Worm (Caenorhabditis elegans): ENCODE data around the gene chca-1.

DNA sequence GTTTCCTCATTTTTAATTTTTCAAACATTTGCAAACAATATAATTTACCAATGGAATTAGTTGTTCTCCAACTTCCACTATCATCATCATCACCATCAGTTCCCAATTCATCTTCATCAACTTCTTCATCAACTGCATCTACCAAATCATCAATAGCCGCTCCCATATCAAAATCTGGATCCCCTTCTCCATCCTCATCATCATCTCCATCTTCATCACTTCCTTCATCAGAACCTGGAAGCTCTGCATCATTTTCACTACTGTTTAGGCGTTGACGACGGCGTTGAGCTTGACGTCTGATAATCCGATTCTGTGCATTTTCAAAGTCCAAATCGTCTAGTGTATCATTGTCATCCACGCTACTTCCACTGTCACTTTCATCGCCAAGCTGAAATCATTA, 46.7 kb downstream of the chca-1 start:
- TF ChIP-seq W03F9.2 (tag; optimal IDR thresholded peaks at IDR 0.05) (no peak), him-1 (tag; optimal IDR thresholded peaks at IDR 0.05) (no peak), dao-5 (tag; optimal IDR thresholded peaks at IDR 0.05) (no peak)
